Fruit fly (Drosophila melanogaster) whole organism, adult: Measurements from ENCODE around the gene CG4594.

Experiments used
- CG11617 ChIP-seq: fragments of 200-800 bp; sonication (Bioruptor generic); optimal IDR thresholded peaks from 2 replicates; lab custom pipeline; 2017; ENCODE audit warnings: mild to moderate bottlenecking, missing biosample characterization, missing genetic modification reagents, missing genetic modification characterization
- CG12768 ChIP-seq: fragments of 200-800 bp; sonication (Bioruptor generic); optimal IDR thresholded peaks from 2 replicates; lab custom pipeline; 2017; ENCODE audit warnings: missing biosample characterization, missing genetic modification characterization, mild to moderate bottlenecking, moderate library complexity, missing genetic modification reagents
- CG14711 ChIP-seq: fragments of 200-800 bp; sonication (Bioruptor generic); optimal IDR thresholded peaks from 2 replicates; lab custom pipeline; 2018; ENCODE audit warnings: missing biosample characterization, mild to moderate bottlenecking, missing genetic modification characterization, moderate library complexity
- CG1620 ChIP-seq: fragments of 200-800 bp; sonication (Bioruptor generic); optimal IDR thresholded peaks from 2 replicates; lab custom pipeline; 2016; ENCODE audit warnings: missing biosample characterization, missing genetic modification characterization
- CG33017 ChIP-seq: fragments of 200-800 bp; sonication (Bioruptor generic); optimal IDR thresholded peaks from 2 replicates; lab custom pipeline; 2018; ENCODE audit warnings: missing biosample characterization, mild to moderate bottlenecking, missing genetic modification characterization, moderate library complexity
- CG5204 ChIP-seq: fragments of 200-800 bp; sonication (Bioruptor generic); optimal IDR thresholded peaks from 2 replicates; lab custom pipeline; 2016; ENCODE audit warnings: missing biosample characterization, missing genetic modification characterization
- CG7045 ChIP-seq: fragments of 200-800 bp; sonication (Bioruptor generic); optimal IDR thresholded peaks from 2 replicates; lab custom pipeline; 2017; ENCODE audit warnings: missing biosample characterization, mild to moderate bottlenecking, missing genetic modification characterization
- CG7101 ChIP-seq: fragments of 200-800 bp; sonication (Bioruptor generic); optimal IDR thresholded peaks from 2 replicates; lab custom pipeline; 2018; ENCODE audit warnings: missing biosample characterization, mild to moderate bottlenecking, missing genetic modification characterization, moderate library complexity
- Clk ChIP-seq: fragments of 200-800 bp; sonication (Bioruptor generic); optimal IDR thresholded peaks from 2 replicates; lab custom pipeline; 2017; ENCODE audit warnings: missing biosample characterization, missing genetic modification characterization
- Crg-1 ChIP-seq: fragments of 200-800 bp; sonication (Bioruptor generic); optimal IDR thresholded peaks from 2 replicates; lab custom pipeline; 2016; ENCODE audit warnings: missing biosample characterization, missing genetic modification characterization
- Hr96 ChIP-seq: fragments of 200-800 bp; sonication (Bioruptor generic); optimal IDR thresholded peaks from 2 replicates; lab custom pipeline; 2016; ENCODE audit warnings: missing biosample characterization, missing genetic modification characterization
- Mnt ChIP-seq: fragments of 200-800 bp; sonication (Bioruptor generic); optimal IDR thresholded peaks from 2 replicates; lab custom pipeline; 2016; ENCODE audit warnings: missing biosample characterization, mild to moderate bottlenecking, missing genetic modification characterization
- bab1 ChIP-seq: fragments of 200-800 bp; sonication (Bioruptor generic); optimal IDR thresholded peaks from 3 replicates; lab custom pipeline; 2019; ENCODE audit warnings: missing biosample characterization, mild to moderate bottlenecking, missing genetic modification characterization, moderate library complexity
- cic ChIP-seq: fragments of 200-800 bp; sonication (Bioruptor generic); optimal IDR thresholded peaks from 2 replicates; lab custom pipeline; 2017; ENCODE audit warnings: missing biosample characterization, mild to moderate bottlenecking, missing genetic modification characterization, moderate library complexity
- cnc ChIP-seq, 2 experiments: fragments of >200 bp; optimal IDR thresholded peaks; 2 replicates each; lab custom pipeline; 2017
- kay ChIP-seq: fragments of 200-800 bp; sonication (Bioruptor generic); peaks from one replicate; lab custom pipeline; 2016; ENCODE audit warnings: missing biosample characterization, missing genetic modification characterization, borderline replicate concordance
- ovo ChIP-seq: fragments of 200-800 bp; sonication (Bioruptor generic); optimal IDR thresholded peaks from 2 replicates; lab custom pipeline; 2016; ENCODE audit warnings: missing biosample characterization, missing genetic modification characterization
- pad ChIP-seq: fragments of 200-800 bp; sonication (Bioruptor generic); optimal IDR thresholded peaks from 3 replicates; lab custom pipeline; 2017; ENCODE audit warnings: missing biosample characterization, missing genetic modification characterization, mild to moderate bottlenecking, moderate library complexity, missing genetic modification reagents
- tj ChIP-seq: fragments of 200-800 bp; sonication (Bioruptor generic); optimal IDR thresholded peaks from 3 replicates; lab custom pipeline; 2017; ENCODE audit warnings: missing biosample characterization, mild to moderate bottlenecking, missing genetic modification characterization, moderate library complexity
- toe ChIP-seq: fragments of 200-800 bp; sonication (Bioruptor generic); optimal IDR thresholded peaks from 2 replicates; lab custom pipeline; 2016; ENCODE audit warnings: missing biosample characterization, missing genetic modification characterization

Gene CG4594

dm6 chr2L:9918020-9918959 lies 1.7 kb upstream of the CG4594 start, which contains the start of the genes CG5885 and CG4598:
CG5885 (minus strand) TSS chr2L:9918330.
CG4598 (plus strand) TSS chr2L:9918618.
- TF ChIP-seq tj (GFP tag; lab: Kevin White, UChicago) (peak; percentile 46), bab1 (GFP tag; lab: Kevin White, UChicago) (peak; percentile 45), Mnt (GFP tag; lab: Kevin White, UChicago) (peak; percentile 18), ovo (GFP tag; lab: Kevin White, UChicago) (no peak), pad (GFP tag; lab: Kevin White, UChicago) (peak; percentile 23), Crg-1 (GFP tag; lab: Kevin White, UChicago) (peak; percentile 34), CG7045 (GFP tag; lab: Kevin White, UChicago) (peak; percentile 68), CG12768 (GFP tag; lab: Kevin White, UChicago) (peak; percentile 77), Hr96 (GFP tag; lab: Kevin White, UChicago) (peak; percentile 62), CG33017 (tag; lab: Kevin White, UChicago) (peak; percentile 77), cic (GFP tag; lab: Kevin White, UChicago) (peak; percentile 33), toe (GFP tag; lab: Kevin White, UChicago) (peak; percentile 76), cnc (optimal IDR thresholded peaks at IDR 0.05; lab: Kevin White, UChicago) (no peak), CG1620 (GFP tag; lab: Kevin White, UChicago) (peak; percentile 60), Clk (GFP tag; lab: Kevin White, UChicago) (peak; percentile 23), kay (GFP tag; lab: Kevin White, UChicago) (no peak), CG11617 (peak; percentile 79), CG14711 (tag; lab: Kevin White, UChicago) (peak; percentile 42), CG5204 (GFP tag; lab: Kevin White, UChicago) (peak; percentile 63), CG7101 (tag; lab: Kevin White, UChicago) (peak; percentile 70)

- no peak for TF ChIP-seq cic (GFP tag; lab: Kevin White, UChicago)
- no peak for TF ChIP-seq pad (GFP tag; lab: Kevin White, UChicago)
- no peak for TF ChIP-seq CG7101 (tag; lab: Kevin White, UChicago)
- TF ChIP-seq CG14711 (tag; lab: Kevin White, UChicago), result no peak
- TF ChIP-seq cnc (optimal IDR thresholded peaks at IDR 0.05; lab: Kevin White, UChicago), result no peak
- TF ChIP-seq Clk (GFP tag; lab: Kevin White, UChicago), result no peak
- TF ChIP-seq CG7045 (GFP tag; lab: Kevin White, UChicago), result no peak
- TF ChIP-seq CG1620 (GFP tag; lab: Kevin White, UChicago), result no peak
- TF ChIP-seq CG33017 (tag; lab: Kevin White, UChicago), result no peak
- TF ChIP-seq toe (GFP tag; lab: Kevin White, UChicago), result no peak
- TF ChIP-seq Crg-1 (GFP tag; lab: Kevin White, UChicago), result no peak
- TF ChIP-seq Hr96 (GFP tag; lab: Kevin White, UChicago), result no peak
- no peak for TF ChIP-seq kay (GFP tag; lab: Kevin White, UChicago)
- no peak for TF ChIP-seq CG11617
Measured at dm6 chr2L:9919218-9919617, 742 bp upstream of the CG4594 start.

dm6 chr2L:9921401-9921800 lies 1.4 kb downstream of the CG4594 start, which contains the start of gene CG4592:
CG4592 (plus strand) TSS chr2L:9921633.
- TF ChIP-seq CG33017 (tag; lab: Kevin White, UChicago) (peak; percentile 72), Hr96 (GFP tag; lab: Kevin White, UChicago) (peak; percentile 69), bab1 (GFP tag; lab: Kevin White, UChicago) (peak; percentile 85), kay (GFP tag; lab: Kevin White, UChicago) (peak; percentile 88), pad (GFP tag; lab: Kevin White, UChicago) (peak; percentile 25), Clk (GFP tag; lab: Kevin White, UChicago) (no peak), CG1620 (GFP tag; lab: Kevin White, UChicago) (peak; percentile 12), cnc (optimal IDR thresholded peaks at IDR 0.05; lab: Kevin White, UChicago) (no peak), Crg-1 (GFP tag; lab: Kevin White, UChicago) (no peak), toe (GFP tag; lab: Kevin White, UChicago) (peak; percentile 67), cic (GFP tag; lab: Kevin White, UChicago) (peak; percentile 24), CG11617 (peak; percentile 79), CG5204 (GFP tag; lab: Kevin White, UChicago) (peak; percentile 40), CG12768 (GFP tag; lab: Kevin White, UChicago) (peak; percentile 82), Mnt (GFP tag; lab: Kevin White, UChicago) (peak; percentile 51), CG7045 (GFP tag; lab: Kevin White, UChicago) (peak; percentile 72), CG14711 (tag; lab: Kevin White, UChicago) (peak; percentile 66), tj (GFP tag; lab: Kevin White, UChicago) (peak; percentile 56), ovo (GFP tag; lab: Kevin White, UChicago) (no peak), CG7101 (tag; lab: Kevin White, UChicago) (peak; percentile 78)

dm6 chr2L:9924765-9925164 lies 4.8 kb downstream of the CG4594 start, which contains the start of the genes TbCMF46 and CG42366:
TbCMF46 (minus strand) TSS chr2L:9924865.
CG42366 (plus strand) TSS chr2L:9925161.
- TF ChIP-seq CG5204 (GFP tag; lab: Kevin White, UChicago), result no peak
- TF ChIP-seq CG11617, result no peak
- TF ChIP-seq tj (GFP tag; lab: Kevin White, UChicago), result no peak
- no peak for TF ChIP-seq cic (GFP tag; lab: Kevin White, UChicago)
- TF ChIP-seq CG12768 (GFP tag; lab: Kevin White, UChicago), result no peak
- TF ChIP-seq cnc (optimal IDR thresholded peaks at IDR 0.05; lab: Kevin White, UChicago), result no peak
- TF ChIP-seq Mnt (GFP tag; lab: Kevin White, UChicago), result no peak
- no peak for TF ChIP-seq ovo (GFP tag; lab: Kevin White, UChicago)
- TF ChIP-seq Crg-1 (GFP tag; lab: Kevin White, UChicago), result no peak
- TF ChIP-seq CG33017 (tag; lab: Kevin White, UChicago), result no peak
